Worm (Caenorhabditis elegans) whole organism, L3 larva: ENCODE data around the gene ZK829.3.

ENCODE experiments used
- R02D3.7 ChIP-seq: fragments of 150-350 bp; optimal IDR thresholded peaks from 2 replicates; lab custom pipeline; 2014; ENCODE audit warnings: missing biosample characterization, missing genetic modification characterization
- ZK546.5 ChIP-seq: sonication (generic microtip); optimal IDR thresholded peaks from 2 replicates; lab custom pipeline; 2017; ENCODE audit warnings: missing biosample characterization, missing genetic modification characterization
- aly-2 ChIP-seq: fragments of 150-350 bp; optimal IDR thresholded peaks from 2 replicates; lab custom pipeline; 2014; ENCODE audit warnings: missing biosample characterization, missing genetic modification characterization
- ama-1 ChIP-seq: fragments of 150-350 bp; optimal IDR thresholded peaks from 2 replicates; lab custom pipeline; 2018
- ceh-28 ChIP-seq: fragments of 150-350 bp; optimal IDR thresholded peaks from 2 replicates; lab custom pipeline; 2014; ENCODE audit warnings: missing biosample characterization, missing genetic modification reagents, missing genetic modification characterization
- ceh-82 ChIP-seq: fragments of 150-350 bp; optimal IDR thresholded peaks from 2 replicates; lab custom pipeline; 2014; ENCODE audit warnings: missing biosample characterization, missing genetic modification characterization
- ceh-9 ChIP-seq: sonication (generic microtip); optimal IDR thresholded peaks from 2 replicates; lab custom pipeline; 2018; ENCODE audit warnings: missing biosample characterization, missing genetic modification characterization
- daf-12 ChIP-seq: fragments of 150-350 bp; optimal IDR thresholded peaks from 2 replicates; lab custom pipeline; 2014; ENCODE audit warnings: missing biosample characterization, missing genetic modification reagents, missing genetic modification characterization
- egl-27 ChIP-seq: sonication (generic microtip); optimal IDR thresholded peaks from 4 replicates; lab custom pipeline; 2017; ENCODE audit warnings: missing biosample characterization, missing genetic modification reagents, missing genetic modification characterization
- egl-5 ChIP-seq: fragments of 150-350 bp; optimal IDR thresholded peaks from 2 replicates; lab custom pipeline; 2017; ENCODE audit warnings: missing biosample characterization, missing genetic modification reagents, missing genetic modification characterization, inconsistent platforms
- elt-1 ChIP-seq: fragments of 150-350 bp; optimal IDR thresholded peaks from 2 replicates; lab custom pipeline; 2014; ENCODE audit warnings: missing biosample characterization, missing genetic modification characterization
- elt-2 ChIP-seq: sonication (generic microtip); optimal IDR thresholded peaks from 2 replicates; lab custom pipeline; 2016; ENCODE audit warnings: missing genetic modification reagents, mild to moderate bottlenecking, missing genetic modification characterization, missing compliant biosample characterization
- elt-3 ChIP-seq, 3 experiments: fragments of 150-350 bp in 1 of 3; sonication (generic microtip) in 2 of 3; optimal IDR thresholded peaks; 2 replicates in 2 of 3; 4 replicates in 1 of 3; lab custom pipeline; 2014 to 2017; ENCODE audit warnings: missing biosample characterization in 3 of 3, missing genetic modification characterization in 3 of 3
- eor-1 ChIP-seq, 2 experiments: fragments of 150-350 bp; optimal IDR thresholded peaks; 2 replicates each; lab custom pipeline; 2014 to 2018; ENCODE audit warnings: missing biosample characterization in 2 of 2, missing genetic modification characterization in 2 of 2
- fkh-10 ChIP-seq: sonication (generic microtip); optimal IDR thresholded peaks from 2 replicates; lab custom pipeline; 2017; ENCODE audit warnings: missing biosample characterization, missing genetic modification reagents, missing genetic modification characterization
- fkh-2 ChIP-seq: fragments of 150-350 bp; optimal IDR thresholded peaks from 2 replicates; lab custom pipeline; 2014; ENCODE audit warnings: missing biosample characterization, missing genetic modification reagents, missing genetic modification characterization
- fos-1 ChIP-seq: fragments of 150-350 bp; optimal IDR thresholded peaks from 2 replicates; lab custom pipeline; 2014; ENCODE audit warnings: missing biosample characterization, missing genetic modification characterization
- jun-1 ChIP-seq: fragments of 150-350 bp; optimal IDR thresholded peaks from 2 replicates; lab custom pipeline; 2014; ENCODE audit warnings: missing biosample characterization, missing genetic modification reagents, missing genetic modification characterization
- lin-15B ChIP-seq: fragments of 150-350 bp; optimal IDR thresholded peaks from 2 replicates; lab custom pipeline; 2014; ENCODE audit warnings: missing biosample characterization, missing genetic modification characterization
- lin-39 ChIP-seq: fragments of 150-350 bp; optimal IDR thresholded peaks from 2 replicates; lab custom pipeline; 2018; ENCODE audit warnings: missing biosample characterization, missing genetic modification reagents, missing genetic modification characterization
- lsy-12 ChIP-seq: sonication (generic microtip); optimal IDR thresholded peaks from 2 replicates; lab custom pipeline; 2016; ENCODE audit warnings: mild to moderate bottlenecking, missing genetic modification characterization, missing compliant biosample characterization
- mdl-1 ChIP-seq: fragments of 150-350 bp; optimal IDR thresholded peaks from 2 replicates; lab custom pipeline; 2014; ENCODE audit warnings: missing biosample characterization, missing genetic modification characterization
- mml-1 ChIP-seq: fragments of 150-350 bp; sonication (generic microtip); optimal IDR thresholded peaks from 3 replicates; lab custom pipeline; 2014; ENCODE audit warnings: missing biosample characterization, missing genetic modification characterization
- nfya-1 ChIP-seq: sonication (generic microtip); optimal IDR thresholded peaks from 2 replicates; lab custom pipeline; 2017; ENCODE audit warnings: missing genetic modification characterization, mild to moderate bottlenecking, missing compliant biosample characterization, antibody characterized with exemption, moderate library complexity; ENCODE audit not compliant: insufficient read depth
- nhr-11 ChIP-seq: fragments of 150-350 bp; optimal IDR thresholded peaks from 2 replicates; lab custom pipeline; 2014; ENCODE audit warnings: missing biosample characterization, missing genetic modification characterization
- nhr-12 ChIP-seq: fragments of 150-350 bp; optimal IDR thresholded peaks from 2 replicates; lab custom pipeline; 2014; ENCODE audit warnings: missing biosample characterization, missing genetic modification characterization
- nhr-23 ChIP-seq: fragments of 150-350 bp; optimal IDR thresholded peaks from 2 replicates; lab custom pipeline; 2014; ENCODE audit warnings: missing biosample characterization, missing genetic modification reagents, missing genetic modification characterization
- nhr-237 ChIP-seq: fragments of 150-350 bp; optimal IDR thresholded peaks from 2 replicates; lab custom pipeline; 2014; ENCODE audit warnings: missing biosample characterization, missing genetic modification characterization
- nhr-25 ChIP-seq: sonication (generic microtip); optimal IDR thresholded peaks from 2 replicates; lab custom pipeline; 2017; ENCODE audit warnings: missing biosample characterization, missing genetic modification characterization
- nhr-28 ChIP-seq: fragments of 150-350 bp; optimal IDR thresholded peaks from 2 replicates; lab custom pipeline; 2014; ENCODE audit warnings: missing biosample characterization, missing genetic modification characterization
- nhr-43 ChIP-seq: sonication (generic microtip); optimal IDR thresholded peaks from 2 replicates; lab custom pipeline; 2016; ENCODE audit warnings: mild to moderate bottlenecking, missing genetic modification characterization, missing compliant biosample characterization; ENCODE audit not compliant: poor library complexity, severe bottlenecking
- nhr-67 ChIP-seq: fragments of 150-350 bp; optimal IDR thresholded peaks from 2 replicates; lab custom pipeline; 2014; ENCODE audit warnings: missing biosample characterization, missing genetic modification characterization
- nhr-76 ChIP-seq: fragments of 150-350 bp; sonication (generic microtip); optimal IDR thresholded peaks from 5 replicates; lab custom pipeline; 2014; ENCODE audit warnings: missing biosample characterization, missing genetic modification characterization
- pha-4 ChIP-seq: fragments of 150-350 bp; optimal IDR thresholded peaks from 2 replicates; lab custom pipeline; 2014; ENCODE audit warnings: missing biosample characterization, missing genetic modification reagents, missing genetic modification characterization
- pqm-1 ChIP-seq: fragments of 150-350 bp; optimal IDR thresholded peaks from 2 replicates; lab custom pipeline; 2017; ENCODE audit warnings: missing biosample characterization, missing genetic modification characterization, inconsistent platforms
- sea-2 ChIP-seq: fragments of 150-350 bp; sonication (generic microtip); optimal IDR thresholded peaks from 4 replicates; lab custom pipeline; 2014; ENCODE audit warnings: missing biosample characterization, missing genetic modification reagents, missing genetic modification characterization
- snpc-4 ChIP-seq: fragments of 150-350 bp; optimal IDR thresholded peaks from 2 replicates; lab custom pipeline; 2014; ENCODE audit warnings: missing biosample characterization, missing genetic modification characterization
- unc-39 ChIP-seq: sonication (generic microtip); optimal IDR thresholded peaks from 4 replicates; lab custom pipeline; 2017; ENCODE audit warnings: missing biosample characterization, missing genetic modification characterization
- unc-62 ChIP-seq: fragments of 150-350 bp; sonication (generic microtip); optimal IDR thresholded peaks from 4 replicates; lab custom pipeline; 2014; ENCODE audit warnings: missing biosample characterization, missing genetic modification reagents, missing genetic modification characterization
- zag-1 ChIP-seq: fragments of 150-350 bp; optimal IDR thresholded peaks from 2 replicates; lab custom pipeline; 2014; ENCODE audit warnings: missing biosample characterization, missing genetic modification characterization
- ztf-11 ChIP-seq: fragments of 150-350 bp; optimal IDR thresholded peaks from 2 replicates; lab custom pipeline; 2014; ENCODE audit warnings: missing biosample characterization, missing genetic modification characterization
- ztf-4 ChIP-seq: fragments of 150-350 bp; optimal IDR thresholded peaks from 2 replicates; lab custom pipeline; 2014; ENCODE audit warnings: missing biosample characterization, missing genetic modification characterization

ZK829.3 gene

ce11 chrIV:11956387-11956786 is 10.9 kb upstream of the ZK829.3 start (continued):
- TF ChIP-seq egl-27 (tag; lab: Kevin White, UChicago) (peak; percentile 68), elt-2 (peak; percentile 89)
- TF ChIP-seq, all 47 proteins: peak for 22

ce11 chrIV:11955592-11955991 is 10.1 kb upstream of the ZK829.3 start:
- TF ChIP-seq egl-5 (no peak), fkh-2 (no peak), nhr-23 (tag; lab: Kevin White, UChicago) (peak; percentile 47), nhr-12 (tag; lab: Kevin White, UChicago) (no peak), mdl-1 (tag; lab: Kevin White, UChicago) (peak; percentile 24), nhr-25 (tag; lab: Kevin White, UChicago) (peak; percentile 81), elt-3 (tag; optimal IDR thresholded peaks at IDR 0.05; lab: Kevin White, UChicago) (no peak), R02D3.7 (peak; percentile 31), zag-1 (tag; lab: Kevin White, UChicago) (no peak), lin-15B (tag; lab: Kevin White, UChicago) (no peak), elt-2 (peak; percentile 98), ceh-82 (tag; lab: Kevin White, UChicago) (no peak), pha-4 (tag; lab: Kevin White, UChicago) (peak; percentile 34), nhr-11 (tag; lab: Kevin White, UChicago) (no peak), nhr-237 (tag; lab: Kevin White, UChicago) (no peak), ama-1 (lab: Kevin White, UChicago) (peak; percentile 94), sea-2 (GFP tag; lab: Kevin White, UChicago) (no peak), fos-1 (tag; lab: Kevin White, UChicago) (peak; percentile 67), nhr-67 (tag; lab: Kevin White, UChicago) (no peak), snpc-4 (tag; lab: Kevin White, UChicago) (no peak), pqm-1 (tag; lab: Kevin White, UChicago) (peak; percentile 75), nhr-76 (no peak), ztf-11 (tag; lab: Kevin White, UChicago) (no peak), nfya-1 (tag; lab: Kevin White, UChicago) (peak; percentile 43), ztf-4 (tag; lab: Kevin White, UChicago) (peak; percentile 34), nhr-43 (tag; lab: Kevin White, UChicago) (peak; percentile 67), eor-1 (tag; optimal IDR thresholded peaks at IDR 0.05; lab: Kevin White, UChicago) (no peak), egl-27 (tag; lab: Kevin White, UChicago) (peak; percentile 3), unc-39 (tag; lab: Kevin White, UChicago) (no peak), jun-1 (tag; lab: Kevin White, UChicago) (peak; percentile 76), unc-62 (GFP tag; lab: Kevin White, UChicago) (no peak), mml-1 (tag; lab: Kevin White, UChicago) (no peak), lsy-12 (tag; lab: Kevin White, UChicago) (peak; percentile 38)
- TF ChIP-seq, all 47 proteins: peak for 15

DNA sequence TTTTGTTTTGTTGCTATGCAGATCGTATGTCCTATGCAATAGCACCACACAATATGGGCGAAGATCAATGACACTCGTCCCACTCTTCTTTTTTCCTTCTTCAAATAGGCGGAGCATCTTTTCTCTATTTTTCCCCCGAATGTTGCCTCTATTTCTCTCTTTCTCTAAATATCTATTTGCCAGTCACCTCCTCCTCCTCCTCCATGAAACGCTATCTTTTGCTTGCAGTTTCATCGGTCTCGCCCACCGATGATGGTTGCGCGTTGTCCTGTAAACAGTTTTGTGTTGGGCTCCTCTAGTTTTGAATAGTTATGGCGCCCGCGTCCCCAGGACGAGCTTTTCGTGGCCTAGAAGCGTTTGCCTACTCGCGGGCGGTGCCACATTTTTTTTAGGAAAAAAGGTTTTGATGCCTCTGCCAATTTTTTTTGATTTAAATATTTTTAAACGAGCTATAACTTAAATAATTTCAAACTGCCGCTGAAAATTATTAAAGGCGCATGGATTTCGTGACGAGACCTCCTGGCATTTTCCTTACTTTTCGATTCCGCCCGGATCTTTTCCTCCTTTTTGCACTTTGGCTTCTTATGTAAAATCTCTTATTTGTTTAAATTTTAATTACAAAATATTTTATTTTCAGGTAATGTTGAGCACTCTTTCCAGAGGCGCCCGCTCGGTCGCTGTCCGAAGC is 7.2 kb upstream of the ZK829.3 start, which contains the start of gene gdh-1:
Gene gdh-1 (plus strand): TSS at position 638 of the 688 bp plus-strand sequence.
- TF ChIP-seq ama-1 (lab: Kevin White, UChicago) (peak; percentile 62), egl-5 (peak; percentile 2), aly-2 (tag; lab: Kevin White, UChicago) (no peak), nhr-23 (tag; lab: Kevin White, UChicago) (no peak), elt-2 (peak; percentile 58), daf-12 (tag; lab: Kevin White, UChicago) (no peak), ceh-28 (no peak), nhr-76 (no peak), nhr-25 (tag; lab: Kevin White, UChicago) (peak; percentile 74), ztf-11 (tag; lab: Kevin White, UChicago) (no peak), pha-4 (tag; lab: Kevin White, UChicago) (peak; percentile 91), lin-39 (tag; lab: Kevin White, UChicago) (no peak), fkh-2 (no peak), mdl-1 (tag; lab: Kevin White, UChicago) (no peak), fos-1 (tag; lab: Kevin White, UChicago) (no peak), elt-1 (no peak), ceh-9 (tag; lab: Kevin White, UChicago) (no peak), nhr-43 (tag; lab: Kevin White, UChicago) (peak; percentile 46), snpc-4 (tag; lab: Kevin White, UChicago) (no peak), ZK546.5 (tag; lab: Kevin White, UChicago) (no peak), nfya-1 (tag; lab: Kevin White, UChicago) (peak; percentile 44), jun-1 (tag; lab: Kevin White, UChicago) (no peak), pqm-1 (tag; lab: Kevin White, UChicago) (peak; percentile 49), nhr-28 (tag; lab: Kevin White, UChicago) (no peak), fkh-10 (GFP tag; lab: Kevin White, UChicago) (no peak)
